Worm (Caenorhabditis elegans): ENCODE results near the gene dpy-3.

DNA sequence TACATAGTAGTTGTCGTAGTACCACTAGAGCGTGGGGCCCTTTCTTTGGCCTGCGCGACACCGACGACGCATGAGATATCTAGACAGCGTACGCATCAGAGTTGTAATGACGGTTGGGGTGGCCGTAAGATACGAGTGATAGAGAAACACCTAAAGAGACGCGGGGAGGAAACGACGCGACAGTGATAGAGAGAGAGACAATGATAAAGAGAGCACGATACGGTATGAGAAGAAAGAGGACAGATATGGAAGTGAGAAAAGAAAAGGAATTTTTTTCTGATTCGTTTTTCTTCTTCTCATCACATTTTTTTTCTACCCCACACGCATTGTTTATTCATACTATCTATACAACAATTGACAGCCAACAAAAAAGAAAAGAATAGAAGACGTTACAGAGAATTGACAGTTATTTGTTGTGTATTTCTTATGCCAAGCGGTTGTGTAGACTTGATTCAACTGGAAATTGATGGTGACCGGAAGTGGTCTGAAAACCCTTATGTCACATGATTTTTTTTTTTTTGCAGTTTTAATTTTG lies 33.0 kb upstream of the dpy-3 start:
- TF ChIP-seq pqm-1 (tag; optimal IDR thresholded peaks at IDR 0.05), result peak; percentile 14
- TF ChIP-seq zag-1 (tag; optimal IDR thresholded peaks at IDR 0.05), result no peak
- TF ChIP-seq aly-2 (tag; optimal IDR thresholded peaks at IDR 0.05), result no peak
- no peak for TF ChIP-seq nhr-76 (tag; optimal IDR thresholded peaks at IDR 0.05)
- no peak for TF ChIP-seq jun-1 (tag; optimal IDR thresholded peaks at IDR 0.05)
- no peak for TF ChIP-seq unc-62 (GFP tag; optimal IDR thresholded peaks at IDR 0.05)
- no peak for TF ChIP-seq snpc-4 (tag; optimal IDR thresholded peaks at IDR 0.05)
